Fruit fly (Drosophila melanogaster): ENCODE results near the gene Sfmbt.

The Sfmbt gene

DNA sequence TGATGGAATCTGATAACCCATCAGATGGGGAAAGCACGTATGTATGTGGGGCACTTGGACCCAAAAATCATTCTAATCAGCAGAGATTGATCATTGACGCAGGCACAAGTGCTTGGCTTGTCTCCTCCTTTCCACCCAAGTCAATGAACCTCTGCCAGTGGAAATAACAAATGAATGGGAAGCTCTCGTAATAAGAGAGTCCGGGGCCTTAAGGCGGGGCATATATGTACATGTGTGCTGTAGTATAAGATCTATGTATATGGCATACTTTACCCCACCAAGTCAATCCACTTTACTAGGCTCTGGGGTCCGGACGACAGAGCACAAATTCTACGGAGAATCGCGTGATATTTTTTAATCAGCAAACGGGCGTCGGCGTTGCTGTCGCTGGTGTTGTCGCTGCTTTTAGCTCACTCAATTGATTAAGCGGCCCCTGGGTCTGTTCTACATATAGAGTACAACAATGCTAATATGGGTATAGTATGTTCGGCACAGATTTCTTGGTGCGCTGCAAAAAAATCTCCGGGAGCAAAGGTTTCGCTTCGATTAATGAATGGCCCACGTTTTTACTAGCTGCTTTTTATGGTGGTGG lies 29.6 kb upstream of the Sfmbt start:
- TF ChIP-seq pfk (GFP tag; optimal IDR thresholded peaks at IDR 0.05) (peak; percentile 55), CG11093 (GFP tag; IDR thresholded peaks at IDR 0.05) (no peak), MBD-R2 (GFP tag; IDR thresholded peaks at IDR 0.05) (no peak), CG6683 (GFP tag; optimal IDR thresholded peaks at IDR 0.05) (peak; percentile 26), CG17359 (tag; optimal IDR thresholded peaks at IDR 0.05) (no peak), CG17802 (tag; optimal IDR thresholded peaks at IDR 0.05) (no peak), CTCF (GFP tag; optimal IDR thresholded peaks at IDR 0.05) (no peak), CG7987 (GFP tag; optimal IDR thresholded peaks at IDR 0.05) (peak; percentile 37), tio (GFP tag; optimal IDR thresholded peaks at IDR 0.05) (no peak), az2 (GFP tag; optimal IDR thresholded peaks at IDR 0.05) (no peak), jigr1 (GFP tag; IDR thresholded peaks at IDR 0.05) (no peak), crc (GFP tag; optimal IDR thresholded peaks at IDR 0.05) (no peak), CG8089 (GFP tag; optimal IDR thresholded peaks at IDR 0.05) (no peak), Ssrp (tag; optimal IDR thresholded peaks at IDR 0.05) (no peak), Doc2 (GFP tag; IDR thresholded peaks at IDR 0.05) (no peak), CG31224 (GFP tag; IDR thresholded peaks at IDR 0.05) (no peak), CG6254 (GFP tag; optimal IDR thresholded peaks at IDR 0.05) (no peak), Bgb (GFP tag; IDR thresholded peaks at IDR 0.05; ENCODE audit: partially characterized antibody) (no peak), CG9437 (GFP tag; optimal IDR thresholded peaks at IDR 0.05) (no peak), CG1792 (GFP tag; optimal IDR thresholded peaks at IDR 0.05) (no peak), lilli (GFP tag; optimal IDR thresholded peaks at IDR 0.05) (peak; percentile 18), zfh2 (GFP tag; optimal IDR thresholded peaks at IDR 0.05) (no peak), Poxn (GFP tag; IDR thresholded peaks at IDR 0.05) (no peak), exex (tag; optimal IDR thresholded peaks at IDR 0.05) (peak; percentile 55), Hand (GFP tag; optimal IDR thresholded peaks at IDR 0.05) (no peak), corto (GFP tag; optimal IDR thresholded peaks at IDR 0.05) (no peak), CG3995 (GFP tag; optimal IDR thresholded peaks at IDR 0.05) (no peak), h (optimal IDR thresholded peaks at IDR 0.05) (no peak), wor (GFP tag; IDR thresholded peaks at IDR 0.05) (no peak), CG8924 (tag; optimal IDR thresholded peaks at IDR 0.05) (no peak), CG12155 (GFP tag; optimal IDR thresholded peaks at IDR 0.05) (no peak), Atf6 (GFP tag; IDR thresholded peaks at IDR 0.05) (0 out of 2 replicates have a peak, but pooled peaks have one; percentile 22), Myb (GFP tag; optimal IDR thresholded peaks at IDR 0.05) (no peak), CG8388 (GFP tag; optimal IDR thresholded peaks at IDR 0.05) (no peak), Mrtf (GFP tag; IDR thresholded peaks at IDR 0.05) (no peak), CG18619 (GFP tag; optimal IDR thresholded peaks at IDR 0.05) (no peak), Ets97D (GFP tag; optimal IDR thresholded peaks at IDR 0.05) (no peak), ap (GFP tag; IDR thresholded peaks at IDR 0.05) (no peak), CG11696 (GFP tag; IDR thresholded peaks at IDR 0.05) (no peak), CG11560 (tag; IDR thresholded peaks at IDR 0.05) (no peak), CG12219 (GFP tag; optimal IDR thresholded peaks at IDR 0.05) (no peak), kay (GFP tag; optimal IDR thresholded peaks at IDR 0.05) (no peak), CG7372 (GFP tag; IDR thresholded peaks at IDR 0.05) (no peak), CG1832 (GFP tag; optimal IDR thresholded peaks at IDR 0.05) (no peak), Awh (GFP tag; IDR thresholded peaks at IDR 0.05) (0 out of 2 replicates have a peak, but pooled peaks have one; percentile 5), CG8281 (tag; optimal IDR thresholded peaks at IDR 0.05) (no peak), usp (GFP tag; optimal IDR thresholded peaks at IDR 0.05) (no peak), CG3163 (GFP tag; optimal IDR thresholded peaks at IDR 0.05) (no peak), vnd (GFP tag; IDR thresholded peaks at IDR 0.05; ENCODE audit: partially characterized antibody) (no peak), CG32772 (GFP tag; IDR thresholded peaks at IDR 0.05) (no peak), Dp (GFP tag; optimal IDR thresholded peaks at IDR 0.05) (no peak), CG9876 (GFP tag; optimal IDR thresholded peaks at IDR 0.05) (no peak), sr (GFP tag; IDR thresholded peaks at IDR 0.05) (no peak)
